Worm (Caenorhabditis elegans) whole organism, late embryonic: ENCODE data around the gene F40G12.2.

Source experiments
- ama-1 ChIP-seq: fragments of 150-350 bp; optimal IDR thresholded peaks from 2 replicates; lab custom pipeline; 2014
- ceh-2 ChIP-seq: sonication (generic microtip); optimal IDR thresholded peaks from 2 replicates; lab custom pipeline; 2016; ENCODE audit warnings: missing genotype, missing genetic modification characterization, missing compliant biosample characterization
- fkh-10 ChIP-seq: fragments of 150-350 bp; optimal IDR thresholded peaks from 2 replicates; lab custom pipeline; 2014; ENCODE audit warnings: missing biosample characterization, missing genetic modification reagents, missing genetic modification characterization
- hlh-8 ChIP-seq: sonication (generic microtip); optimal IDR thresholded peaks from 2 replicates; lab custom pipeline; 2016; ENCODE audit warnings: missing genotype, missing genetic modification characterization, missing compliant biosample characterization
- nhr-11 ChIP-seq: fragments of 150-350 bp; optimal IDR thresholded peaks from 2 replicates; lab custom pipeline; 2014; ENCODE audit warnings: missing biosample characterization, missing genetic modification characterization
- pqm-1 ChIP-seq: sonication (generic microtip); optimal IDR thresholded peaks from 2 replicates; lab custom pipeline; 2016; ENCODE audit warnings: missing genetic modification characterization, missing compliant biosample characterization
- tbx-2 ChIP-seq: sonication (generic microtip); optimal IDR thresholded peaks from 2 replicates; lab custom pipeline; 2016; ENCODE audit warnings: missing genetic modification characterization, missing compliant biosample characterization
- ztf-16 ChIP-seq: sonication (generic microtip); optimal IDR thresholded peaks from 2 replicates; lab custom pipeline; 2017; ENCODE audit warnings: missing genetic modification characterization, missing compliant biosample characterization

ce11 chrV:14243904-14244303, 16.8 kb downstream of the F40G12.2 start, which contains the start of gene sre-7:
- TF ChIP-seq fkh-10: no peak
- TF ChIP-seq ama-1 (lab: Kevin White, UChicago): no peak
- no peak for TF ChIP-seq ztf-16 (tag; lab: Kevin White, UChicago)
- TF ChIP-seq pqm-1 (tag; lab: Kevin White, UChicago): no peak
- no peak for TF ChIP-seq ceh-2 (tag; lab: Kevin White, UChicago)
- TF ChIP-seq nhr-11 (tag; lab: Kevin White, UChicago): no peak
- TF ChIP-seq tbx-2 (tag; lab: Kevin White, UChicago): no peak
- no peak for TF ChIP-seq hlh-8 (tag; lab: Kevin White, UChicago)
